Worm (Caenorhabditis elegans) whole organism, L3 larva: ENCODE measurements around the gene F29A7.6.

ENCODE experiments used
- daf-12 ChIP-seq: fragments of 150-350 bp; optimal IDR thresholded peaks from 2 replicates; lab custom pipeline; 2014; ENCODE audit warnings: missing biosample characterization, missing genetic modification reagents, missing genetic modification characterization
- egl-5 ChIP-seq: fragments of 150-350 bp; optimal IDR thresholded peaks from 2 replicates; lab custom pipeline; 2017; ENCODE audit warnings: missing biosample characterization, missing genetic modification reagents, missing genetic modification characterization, inconsistent platforms
- elt-2 ChIP-seq: sonication (generic microtip); optimal IDR thresholded peaks from 2 replicates; lab custom pipeline; 2016; ENCODE audit warnings: missing genetic modification reagents, mild to moderate bottlenecking, missing genetic modification characterization, missing compliant biosample characterization
- hmg-11 ChIP-seq: sonication (generic microtip); optimal IDR thresholded peaks from 2 replicates; lab custom pipeline; 2016; ENCODE audit warnings: missing genetic modification characterization, missing compliant biosample characterization
- lin-39 ChIP-seq: fragments of 150-350 bp; optimal IDR thresholded peaks from 2 replicates; lab custom pipeline; 2018; ENCODE audit warnings: missing biosample characterization, missing genetic modification reagents, missing genetic modification characterization
- nfya-1 ChIP-seq: sonication (generic microtip); optimal IDR thresholded peaks from 2 replicates; lab custom pipeline; 2017; ENCODE audit warnings: missing genetic modification characterization, mild to moderate bottlenecking, missing compliant biosample characterization, antibody characterized with exemption, moderate library complexity; ENCODE audit not compliant: insufficient read depth
- pqm-1 ChIP-seq: fragments of 150-350 bp; optimal IDR thresholded peaks from 2 replicates; lab custom pipeline; 2017; ENCODE audit warnings: missing biosample characterization, missing genetic modification characterization, inconsistent platforms
- sea-2 ChIP-seq: fragments of 150-350 bp; sonication (generic microtip); optimal IDR thresholded peaks from 4 replicates; lab custom pipeline; 2014; ENCODE audit warnings: missing biosample characterization, missing genetic modification reagents, missing genetic modification characterization
- skn-1 ChIP-seq: fragments of 150-350 bp; optimal IDR thresholded peaks from 2 replicates; lab custom pipeline; 2014; ENCODE audit warnings: missing biosample characterization, missing genetic modification characterization

The F29A7.6 gene

ce11 chrII:2707872-2708271 is 44.5 kb downstream of the F29A7.6 start, which contains the start of gene Y47G7B.2:
Gene Y47G7B.2, minus strand, starts transcription at chrII:2708014.
- peak; percentile 23 for TF ChIP-seq elt-2 (tag; lab: Kevin White, UChicago)
- peak; percentile 16 for TF ChIP-seq lin-39
- TF ChIP-seq hmg-11 (tag; lab: Kevin White, UChicago): no peak
- TF ChIP-seq egl-5: peak; percentile 15
- TF ChIP-seq skn-1: no peak

DNA sequence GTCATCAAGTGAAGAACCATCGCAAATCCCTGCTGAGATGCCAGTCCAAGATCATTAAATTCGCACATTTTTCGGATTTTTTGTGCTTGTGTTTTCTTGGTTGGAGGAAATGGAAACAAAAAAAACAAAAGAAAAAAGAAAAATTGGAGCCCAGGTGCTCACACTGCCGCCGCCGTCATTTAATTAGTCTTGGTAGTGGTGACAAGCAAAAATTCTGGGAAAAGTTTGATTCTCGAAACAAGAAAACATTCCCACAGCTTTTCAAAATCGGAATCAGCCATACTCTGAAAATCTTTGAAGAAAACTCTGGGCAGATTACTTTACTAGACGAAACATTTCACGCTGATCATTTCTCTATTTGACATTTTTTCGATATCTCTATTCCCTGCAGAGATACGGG is 47.2 kb downstream of the F29A7.6 start, which contains the start of gene srh-128:
TSS of gene srh-128 (minus strand) at position 101 of the 400 bp plus-strand sequence.
- TF ChIP-seq nfya-1: no peak
- TF ChIP-seq pqm-1: no peak

ce11 chrII:2702757-2703156 is 49.7 kb downstream of the F29A7.6 start, which contains the start of gene sri-60:
Gene sri-60, minus strand, starts transcription at chrII:2702857.
- TF ChIP-seq sea-2 (GFP tag; lab: Kevin White, UChicago) (no peak), pqm-1 (no peak), daf-12 (tag; lab: Kevin White, UChicago) (no peak)
